Fruit fly (Drosophila melanogaster): ENCODE data around the gene CG31668.
A peak's percentile ranks its signal among the peaks of the same experiment; 100 is the strongest.

CG31668 gene

dm6 chr2L:2180120-2180539 is 25.8 kb downstream of the CG31668 start (continued):
- TF ChIP-seq gsb (GFP tag; IDR thresholded peaks at IDR 0.05) (peak; percentile 75), CG12071 (GFP tag; optimal IDR thresholded peaks at IDR 0.05) (peak; percentile 88), Antp (GFP tag; optimal IDR thresholded peaks at IDR 0.05) (peak; percentile 68), mam (GFP tag; optimal IDR thresholded peaks at IDR 0.05) (peak; percentile 61), CG4854 (GFP tag; optimal IDR thresholded peaks at IDR 0.05) (peak; percentile 80), CG16813 (GFP tag; IDR thresholded peaks at IDR 0.05; ENCODE audit: partially characterized antibody) (no peak), grau (tag; optimal IDR thresholded peaks at IDR 0.05) (peak; percentile 90), gce (GFP tag; IDR thresholded peaks at IDR 0.05) (peak; percentile 89), pzg (GFP tag; optimal IDR thresholded peaks at IDR 0.05) (no peak), tup (GFP tag; optimal IDR thresholded peaks at IDR 0.05) (peak; percentile 68), Dek (tag; optimal IDR thresholded peaks at IDR 0.05) (peak; percentile 86), CG14710 (tag; optimal IDR thresholded peaks at IDR 0.05) (peak; percentile 92), CG4424 (GFP tag; optimal IDR thresholded peaks at IDR 0.05) (peak; percentile 88), CG32772 (GFP tag; IDR thresholded peaks at IDR 0.05) (peak; percentile 90), lmd (GFP tag; IDR thresholded peaks at IDR 0.05) (peak; percentile 91), Doc2 (GFP tag; IDR thresholded peaks at IDR 0.05) (0 out of 2 replicates have a peak, but pooled peaks have one; percentile 17), nom (GFP tag; optimal IDR thresholded peaks at IDR 0.05) (peak; percentile 78), unpg (GFP tag; optimal IDR thresholded peaks at IDR 0.05) (peak; percentile 95), CG6791 (GFP tag; IDR thresholded peaks at IDR 0.05; ENCODE audit: partially characterized antibody) (no peak), exex (tag; optimal IDR thresholded peaks at IDR 0.05) (peak; percentile 52), stc (GFP tag; IDR thresholded peaks at IDR 0.05) (peak; percentile 91), CG11723 (GFP tag; optimal IDR thresholded peaks at IDR 0.05) (peak; percentile 85), CG15601 (tag; optimal IDR thresholded peaks at IDR 0.05) (peak; percentile 94), ewg (GFP tag; optimal IDR thresholded peaks at IDR 0.05) (peak; percentile 85), Oaz (GFP tag; IDR thresholded peaks at IDR 0.05) (peak; percentile 68), pnt (GFP tag; optimal IDR thresholded peaks at IDR 0.05) (peak; percentile 74), CG11695 (GFP tag; IDR thresholded peaks at IDR 0.05) (peak; percentile 89), CG33213 (GFP tag; optimal IDR thresholded peaks at IDR 0.05) (peak; percentile 63), Fer2 (tag; optimal IDR thresholded peaks at IDR 0.05) (peak; percentile 57), chif (GFP tag; optimal IDR thresholded peaks at IDR 0.05) (peak; percentile 79 to 83), CG10209 (GFP tag; optimal IDR thresholded peaks at IDR 0.05) (peak; percentile 90), MBD-R2 (GFP tag; IDR thresholded peaks at IDR 0.05) (peak; percentile 59; the same call in 1 of the 2 replicates), Drgx (GFP tag; IDR thresholded peaks at IDR 0.05) (peak; percentile 86), pb (GFP tag; optimal IDR thresholded peaks at IDR 0.05) (peak; percentile 64), Dad (GFP tag; optimal IDR thresholded peaks at IDR 0.05) (peak; percentile 85), CG8388 (GFP tag; optimal IDR thresholded peaks at IDR 0.05) (peak; percentile 94), CG9609 (GFP tag; optimal IDR thresholded peaks at IDR 0.05) (peak; percentile 78), Nf-YB (GFP tag; optimal IDR thresholded peaks at IDR 0.05) (peak; percentile 79), row (GFP tag; IDR thresholded peaks at IDR 0.05) (peak; percentile 87), CG4282 (GFP tag; optimal IDR thresholded peaks at IDR 0.05) (no peak), ind (GFP tag; optimal IDR thresholded peaks at IDR 0.05) (peak; percentile 83), lilli (GFP tag; optimal IDR thresholded peaks at IDR 0.05) (peak; percentile 77), CG9437 (GFP tag; optimal IDR thresholded peaks at IDR 0.05) (peak; percentile 74), otp (GFP tag; IDR thresholded peaks at IDR 0.05) (peak; percentile 92), ase (GFP tag; IDR thresholded peaks at IDR 0.05) (peak; percentile 90), CG42726 (GFP tag; IDR thresholded peaks at IDR 0.05; ENCODE audit: partially characterized antibody) (no peak), fd3F (GFP tag; optimal IDR thresholded peaks at IDR 0.05) (peak; percentile 57), CG1647 (GFP tag; optimal IDR thresholded peaks at IDR 0.05) (peak; percentile 80), Doc3 (GFP tag; IDR thresholded peaks at IDR 0.05; ENCODE audit: partially characterized antibody) (no peak), Dbx (GFP tag; IDR thresholded peaks at IDR 0.05) (peak; percentile 84), CG14667 (GFP tag; IDR thresholded peaks at IDR 0.05) (peak; percentile 86)
